Worm (Caenorhabditis elegans) whole organism, early embryonic: ENCODE results near the gene B0228.1.

ENCODE experiments used
- B0310.2 ChIP-seq: sonication (generic microtip); optimal IDR thresholded peaks from 2 replicates; lab custom pipeline; 2016; ENCODE audit warnings: mild to moderate bottlenecking, missing genetic modification characterization, missing compliant biosample characterization
- ama-1 ChIP-seq: fragments of 150-350 bp; optimal IDR thresholded peaks from 2 replicates; lab custom pipeline; 2014
- ets-7 ChIP-seq: sonication (generic microtip); optimal IDR thresholded peaks from 2 replicates; lab custom pipeline; 2016; ENCODE audit warnings: missing genotype, missing genetic modification characterization, missing compliant biosample characterization
- hmg-4 ChIP-seq: fragments of 200-800 bp; sonication (Bioruptor generic); optimal IDR thresholded peaks from 2 replicates; lab custom pipeline; 2018; ENCODE audit warnings: mild to moderate bottlenecking, missing genetic modification characterization, missing compliant biosample characterization

DNA sequence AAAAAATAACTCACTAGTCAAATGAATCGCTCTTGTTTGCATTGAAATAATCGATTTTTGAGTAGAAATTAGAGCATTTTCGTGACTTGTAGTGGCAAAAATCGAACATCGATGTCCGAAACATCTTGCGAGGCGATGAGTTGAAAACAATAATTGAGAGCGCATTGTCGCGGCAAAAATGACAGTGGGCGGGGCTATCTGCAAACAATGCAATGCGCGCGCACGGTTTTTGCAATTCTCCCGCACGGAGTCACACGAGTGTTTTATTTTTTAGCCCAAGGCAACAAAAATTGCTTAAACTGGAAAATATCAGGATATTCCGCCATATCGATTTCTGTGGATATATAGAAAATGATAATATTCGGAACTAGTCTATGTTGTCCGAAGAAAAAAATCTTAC is 46.6 kb upstream of the B0228.1 start, which contains the start of gene B0495.9:
- TF ChIP-seq ets-7 (tag; lab: Kevin White, UChicago) (peak; percentile 91), hmg-4 (GFP tag; lab: Kevin White, UChicago) (peak; percentile 91), B0310.2 (tag; lab: Kevin White, UChicago) (peak; percentile 76), ama-1 (no peak)
